Worm (Caenorhabditis elegans) whole organism, young adult: Measurements from ENCODE around the gene F25E5.5.

Experiments
- B0336.3 ChIP-seq: fragments of 200-800 bp; sonication (Bioruptor generic); IDR thresholded peaks from 2 replicates; pipeline ENCODE4 v1.3.6; 2022; ENCODE audit warnings: missing genetic modification characterization, missing compliant biosample characterization
- C06A6.2 ChIP-seq: fragments of 200-800 bp; sonication (Bioruptor generic); conservative IDR thresholded peaks from 2 replicates; pipeline ENCODE4 v1.3.6; 2022; ENCODE audit warnings: missing genetic modification characterization, missing compliant biosample characterization
- Y53G8AR.9 ChIP-seq: fragments of 200-800 bp; sonication (Bioruptor generic); conservative IDR thresholded peaks from 2 replicates; pipeline ENCODE4 v1.3.6; 2022; ENCODE audit warnings: missing genetic modification reagents, missing genetic modification characterization, missing compliant biosample characterization
- Y95B8A.8 ChIP-seq: fragments of 200-800 bp; sonication (Bioruptor generic); IDR thresholded peaks from 2 replicates; pipeline ENCODE4 v1.3.6; 2022; ENCODE audit warnings: missing genetic modification reagents, missing genetic modification characterization, missing compliant biosample characterization
- akir-1 ChIP-seq: fragments of 200-800 bp; sonication (Bioruptor generic); optimal IDR thresholded peaks from 2 replicates; lab custom pipeline; 2018; ENCODE audit warnings: mild to moderate bottlenecking, missing genetic modification characterization, moderate library complexity, missing compliant biosample characterization
- ama-1 ChIP-seq, 3 experiments: fragments of 150-350 bp in 1 of 3; sonication (generic microtip) in 2 of 3; optimal IDR thresholded peaks; 2 replicates each; lab custom pipeline; 2014 to 2018; ENCODE audit warnings: missing biosample characterization in 2 of 3, missing genetic modification characterization in 2 of 3, missing genetic modification reagents in 2 of 3
- aptf-2 ChIP-seq: fragments of 200-800 bp; sonication (Bioruptor generic); conservative IDR thresholded peaks from 2 replicates; pipeline ENCODE4 v1.3.6; 2022; ENCODE audit warnings: missing genetic modification reagents, missing genetic modification characterization, missing compliant biosample characterization
- athp-1 ChIP-seq: sonication (generic microtip); optimal IDR thresholded peaks from 2 replicates; lab custom pipeline; 2017; ENCODE audit warnings: mild to moderate bottlenecking, missing genetic modification characterization, missing compliant biosample characterization
- dox-1 ChIP-seq: fragments of 200-800 bp; sonication (Bioruptor generic); IDR thresholded peaks from 2 replicates; pipeline ENCODE4 v1.3.6; 2022; ENCODE audit warnings: missing genetic modification reagents, missing genetic modification characterization, missing compliant biosample characterization
- hlh-26 ChIP-seq: fragments of 200-800 bp; sonication (Bioruptor generic); conservative IDR thresholded peaks from 2 replicates; pipeline ENCODE4 v1.3.6; 2022; ENCODE audit warnings: missing genetic modification reagents, missing genetic modification characterization, missing compliant biosample characterization
- madf-10 ChIP-seq: sonication (generic microtip); optimal IDR thresholded peaks from 2 replicates; lab custom pipeline; 2016; ENCODE audit warnings: mild to moderate bottlenecking, missing genetic modification characterization, missing compliant biosample characterization
- pha-4 ChIP-seq: fragments of 150-350 bp; sonication (generic microtip); optimal IDR thresholded peaks from 2 replicates; lab custom pipeline; 2014; ENCODE audit warnings: missing biosample characterization, missing genetic modification reagents, missing genetic modification characterization
- sdz-38 ChIP-seq: sonication (generic microtip); optimal IDR thresholded peaks from 2 replicates; lab custom pipeline; 2016; ENCODE audit warnings: missing genotype, missing genetic modification characterization, missing compliant biosample characterization
- snpc-4 ChIP-seq, 5 experiments: fragments of 150-350 bp in 1 of 5; sonication (generic microtip) in 4 of 5; optimal IDR thresholded peaks; 2 replicates each; lab custom pipeline; 2014 to 2018; ENCODE audit warnings: missing genetic modification characterization in 5 of 5, missing biosample characterization in 3 of 5, antibody characterized with exemption in 2 of 5, mild to moderate bottlenecking in 2 of 5, missing compliant biosample characterization in 2 of 5, missing genotype in 2 of 5, moderate library complexity in 2 of 5, missing genetic modification reagents in 1 of 5

ce11 chrV:7495189-7495588 is 48.1 kb downstream of the F25E5.5 start, which contains the start of gene srbc-11:
- TF ChIP-seq madf-10 (tag; lab: Kevin White, UChicago) (no peak), athp-1 (tag; lab: Kevin White, UChicago) (no peak), ama-1 (optimal IDR thresholded peaks at IDR 0.05; lab: Kevin White, UChicago) (no peak), ama-1 (GFP tag; optimal IDR thresholded peaks at IDR 0.05; lab: Kevin White, UChicago) (no peak), C06A6.2 (GFP tag; lab: Robert Waterston, UW) (no peak), pha-4 (no peak), B0336.3 (GFP tag; lab: Robert Waterston, UW) (no peak), aptf-2 (no peak), snpc-4 (GFP tag; optimal IDR thresholded peaks at IDR 0.05; lab: Kevin White, UChicago) (no peak), snpc-4 (tag; optimal IDR thresholded peaks at IDR 0.05; lab: Kevin White, UChicago) (no peak), sdz-38 (no peak), Y95B8A.8 (GFP tag; lab: Robert Waterston, UW) (no peak), akir-1 (no peak), Y53G8AR.9 (GFP tag; lab: Robert Waterston, UW) (no peak), hlh-26 (GFP tag; lab: Robert Waterston, UW) (no peak), dox-1 (GFP tag; lab: Robert Waterston, UW) (no peak)
